Worm (Caenorhabditis elegans) whole organism, L3 larva: ENCODE data around the gene bcf-1.

Source experiments
- R02D3.7 ChIP-seq: fragments of 150-350 bp; optimal IDR thresholded peaks from 2 replicates; lab custom pipeline; 2014; ENCODE audit warnings: missing biosample characterization, missing genetic modification characterization
- ZK546.5 ChIP-seq: sonication (generic microtip); optimal IDR thresholded peaks from 2 replicates; lab custom pipeline; 2017; ENCODE audit warnings: missing biosample characterization, missing genetic modification characterization
- aly-2 ChIP-seq: fragments of 150-350 bp; optimal IDR thresholded peaks from 2 replicates; lab custom pipeline; 2014; ENCODE audit warnings: missing biosample characterization, missing genetic modification characterization
- ama-1 ChIP-seq: fragments of 150-350 bp; optimal IDR thresholded peaks from 2 replicates; lab custom pipeline; 2018
- ceh-16 ChIP-seq: sonication (generic microtip); optimal IDR thresholded peaks from 2 replicates; lab custom pipeline; 2017; ENCODE audit warnings: missing biosample characterization, missing genetic modification characterization
- ceh-28 ChIP-seq: fragments of 150-350 bp; optimal IDR thresholded peaks from 2 replicates; lab custom pipeline; 2014; ENCODE audit warnings: missing biosample characterization, missing genetic modification reagents, missing genetic modification characterization
- ceh-82 ChIP-seq: fragments of 150-350 bp; optimal IDR thresholded peaks from 2 replicates; lab custom pipeline; 2014; ENCODE audit warnings: missing biosample characterization, missing genetic modification characterization
- ceh-9 ChIP-seq: sonication (generic microtip); optimal IDR thresholded peaks from 2 replicates; lab custom pipeline; 2018; ENCODE audit warnings: missing biosample characterization, missing genetic modification characterization
- daf-12 ChIP-seq: fragments of 150-350 bp; optimal IDR thresholded peaks from 2 replicates; lab custom pipeline; 2014; ENCODE audit warnings: missing biosample characterization, missing genetic modification reagents, missing genetic modification characterization
- egl-27 ChIP-seq: sonication (generic microtip); optimal IDR thresholded peaks from 4 replicates; lab custom pipeline; 2017; ENCODE audit warnings: missing biosample characterization, missing genetic modification reagents, missing genetic modification characterization
- egl-5 ChIP-seq: fragments of 150-350 bp; optimal IDR thresholded peaks from 2 replicates; lab custom pipeline; 2017; ENCODE audit warnings: missing biosample characterization, missing genetic modification reagents, missing genetic modification characterization, inconsistent platforms
- elt-1 ChIP-seq: fragments of 150-350 bp; optimal IDR thresholded peaks from 2 replicates; lab custom pipeline; 2014; ENCODE audit warnings: missing biosample characterization, missing genetic modification characterization
- elt-2 ChIP-seq: sonication (generic microtip); optimal IDR thresholded peaks from 2 replicates; lab custom pipeline; 2016; ENCODE audit warnings: missing genetic modification reagents, mild to moderate bottlenecking, missing genetic modification characterization, missing compliant biosample characterization
- eor-1 ChIP-seq, 2 experiments: fragments of 150-350 bp; optimal IDR thresholded peaks; 2 replicates each; lab custom pipeline; 2014 to 2018; ENCODE audit warnings: missing biosample characterization in 2 of 2, missing genetic modification characterization in 2 of 2
- fkh-10 ChIP-seq: sonication (generic microtip); optimal IDR thresholded peaks from 2 replicates; lab custom pipeline; 2017; ENCODE audit warnings: missing biosample characterization, missing genetic modification reagents, missing genetic modification characterization
- fkh-2 ChIP-seq: fragments of 150-350 bp; optimal IDR thresholded peaks from 2 replicates; lab custom pipeline; 2014; ENCODE audit warnings: missing biosample characterization, missing genetic modification reagents, missing genetic modification characterization
- hmg-11 ChIP-seq: sonication (generic microtip); optimal IDR thresholded peaks from 2 replicates; lab custom pipeline; 2016; ENCODE audit warnings: missing genetic modification characterization, missing compliant biosample characterization
- jun-1 ChIP-seq: fragments of 150-350 bp; optimal IDR thresholded peaks from 2 replicates; lab custom pipeline; 2014; ENCODE audit warnings: missing biosample characterization, missing genetic modification reagents, missing genetic modification characterization
- lin-15B ChIP-seq: fragments of 150-350 bp; optimal IDR thresholded peaks from 2 replicates; lab custom pipeline; 2014; ENCODE audit warnings: missing biosample characterization, missing genetic modification characterization
- lin-39 ChIP-seq: fragments of 150-350 bp; optimal IDR thresholded peaks from 2 replicates; lab custom pipeline; 2018; ENCODE audit warnings: missing biosample characterization, missing genetic modification reagents, missing genetic modification characterization
- lsy-12 ChIP-seq: sonication (generic microtip); optimal IDR thresholded peaks from 2 replicates; lab custom pipeline; 2016; ENCODE audit warnings: mild to moderate bottlenecking, missing genetic modification characterization, missing compliant biosample characterization
- mdl-1 ChIP-seq: fragments of 150-350 bp; optimal IDR thresholded peaks from 2 replicates; lab custom pipeline; 2014; ENCODE audit warnings: missing biosample characterization, missing genetic modification characterization
- mml-1 ChIP-seq: fragments of 150-350 bp; sonication (generic microtip); optimal IDR thresholded peaks from 3 replicates; lab custom pipeline; 2014; ENCODE audit warnings: missing biosample characterization, missing genetic modification characterization
- nfya-1 ChIP-seq: sonication (generic microtip); optimal IDR thresholded peaks from 2 replicates; lab custom pipeline; 2017; ENCODE audit warnings: missing genetic modification characterization, mild to moderate bottlenecking, missing compliant biosample characterization, antibody characterized with exemption, moderate library complexity; ENCODE audit not compliant: insufficient read depth
- nhr-12 ChIP-seq: fragments of 150-350 bp; optimal IDR thresholded peaks from 2 replicates; lab custom pipeline; 2014; ENCODE audit warnings: missing biosample characterization, missing genetic modification characterization
- nhr-23 ChIP-seq: fragments of 150-350 bp; optimal IDR thresholded peaks from 2 replicates; lab custom pipeline; 2014; ENCODE audit warnings: missing biosample characterization, missing genetic modification reagents, missing genetic modification characterization
- nhr-237 ChIP-seq: fragments of 150-350 bp; optimal IDR thresholded peaks from 2 replicates; lab custom pipeline; 2014; ENCODE audit warnings: missing biosample characterization, missing genetic modification characterization
- nhr-25 ChIP-seq: sonication (generic microtip); optimal IDR thresholded peaks from 2 replicates; lab custom pipeline; 2017; ENCODE audit warnings: missing biosample characterization, missing genetic modification characterization
- nhr-43 ChIP-seq: sonication (generic microtip); optimal IDR thresholded peaks from 2 replicates; lab custom pipeline; 2016; ENCODE audit warnings: mild to moderate bottlenecking, missing genetic modification characterization, missing compliant biosample characterization; ENCODE audit not compliant: poor library complexity, severe bottlenecking
- nhr-67 ChIP-seq: fragments of 150-350 bp; optimal IDR thresholded peaks from 2 replicates; lab custom pipeline; 2014; ENCODE audit warnings: missing biosample characterization, missing genetic modification characterization
- nhr-76 ChIP-seq: fragments of 150-350 bp; sonication (generic microtip); optimal IDR thresholded peaks from 5 replicates; lab custom pipeline; 2014; ENCODE audit warnings: missing biosample characterization, missing genetic modification characterization
- nhr-77 ChIP-seq: fragments of 150-350 bp; optimal IDR thresholded peaks from 2 replicates; lab custom pipeline; 2014; ENCODE audit warnings: missing biosample characterization, missing genetic modification characterization
- pha-4 ChIP-seq: fragments of 150-350 bp; optimal IDR thresholded peaks from 2 replicates; lab custom pipeline; 2014; ENCODE audit warnings: missing biosample characterization, missing genetic modification reagents, missing genetic modification characterization
- pqm-1 ChIP-seq: fragments of 150-350 bp; optimal IDR thresholded peaks from 2 replicates; lab custom pipeline; 2017; ENCODE audit warnings: missing biosample characterization, missing genetic modification characterization, inconsistent platforms
- snpc-4 ChIP-seq: fragments of 150-350 bp; optimal IDR thresholded peaks from 2 replicates; lab custom pipeline; 2014; ENCODE audit warnings: missing biosample characterization, missing genetic modification characterization
- tbx-2 ChIP-seq: sonication (generic microtip); optimal IDR thresholded peaks from 2 replicates; lab custom pipeline; 2016; ENCODE audit warnings: mild to moderate bottlenecking, missing genetic modification characterization, missing compliant biosample characterization
- unc-39 ChIP-seq: sonication (generic microtip); optimal IDR thresholded peaks from 4 replicates; lab custom pipeline; 2017; ENCODE audit warnings: missing biosample characterization, missing genetic modification characterization
- ztf-4 ChIP-seq: fragments of 150-350 bp; optimal IDR thresholded peaks from 2 replicates; lab custom pipeline; 2014; ENCODE audit warnings: missing biosample characterization, missing genetic modification characterization

bcf-1 gene

ce11 chrV:6441613-6442012 lies 33.0 kb upstream of the bcf-1 start, which contains the start of gene T05H4.15:
TSS of gene T05H4.15 (minus strand) at chrV:6441713.
- TF ChIP-seq nhr-237 (tag; lab: Kevin White, UChicago) (no peak), nhr-76 (no peak), eor-1 (tag; optimal IDR thresholded peaks at IDR 0.05; lab: Kevin White, UChicago) (no peak), nhr-12 (tag; lab: Kevin White, UChicago) (no peak), lsy-12 (tag; lab: Kevin White, UChicago) (no peak), ama-1 (lab: Kevin White, UChicago) (no peak), nhr-77 (tag; lab: Kevin White, UChicago) (no peak), fkh-2 (tag; lab: Kevin White, UChicago) (no peak), ztf-4 (tag; lab: Kevin White, UChicago) (no peak), elt-2 (tag; lab: Kevin White, UChicago) (no peak), pha-4 (tag; lab: Kevin White, UChicago) (no peak), ceh-16 (no peak), nfya-1 (no peak), unc-39 (tag; lab: Kevin White, UChicago) (no peak)

ce11 chrV:6438601-6439000 lies 30.0 kb upstream of the bcf-1 start, which contains the start of gene T05H4.4:
TSS of gene T05H4.4 (plus strand) at chrV:6438901.
- no peak for TF ChIP-seq nhr-25
- no peak for TF ChIP-seq ztf-4 (tag; lab: Kevin White, UChicago)
- no peak for TF ChIP-seq tbx-2 (tag; lab: Kevin White, UChicago)
- no peak for TF ChIP-seq snpc-4 (tag; lab: Kevin White, UChicago)
- no peak for TF ChIP-seq ceh-82 (tag; lab: Kevin White, UChicago)
- TF ChIP-seq lsy-12 (tag; lab: Kevin White, UChicago) = no peak
- no peak for TF ChIP-seq mdl-1 (tag; lab: Kevin White, UChicago)
- no peak for TF ChIP-seq R02D3.7 (tag; lab: Kevin White, UChicago)
- TF ChIP-seq egl-27 = no peak
- TF ChIP-seq daf-12 (tag; lab: Kevin White, UChicago) = no peak
- no peak for TF ChIP-seq ceh-9 (tag; lab: Kevin White, UChicago)
- no peak for TF ChIP-seq ZK546.5 (tag; lab: Kevin White, UChicago)
- TF ChIP-seq egl-5 (tag; lab: Kevin White, UChicago) = no peak
- TF ChIP-seq aly-2 (tag; lab: Kevin White, UChicago) = no peak
- no peak for TF ChIP-seq nhr-237 (tag; lab: Kevin White, UChicago)
- no peak for TF ChIP-seq nfya-1
- TF ChIP-seq jun-1 (tag; lab: Kevin White, UChicago) = no peak
- TF ChIP-seq nhr-67 (tag; lab: Kevin White, UChicago) = no peak

- TF ChIP-seq egl-5 (tag; lab: Kevin White, UChicago) (no peak), elt-2 (tag; lab: Kevin White, UChicago) (peak; percentile 55), ceh-28 (tag; lab: Kevin White, UChicago) (no peak)
Measured at ce11 chrV:6436332-6436731, 27.7 kb upstream of the bcf-1 start, which contains the start of gene hpo-19. TSS of gene hpo-19 (plus strand) at chrV:6436645.

- TF ChIP-seq ceh-9 (tag; lab: Kevin White, UChicago) (no peak), mml-1 (tag; lab: Kevin White, UChicago) (no peak), aly-2 (tag; lab: Kevin White, UChicago) (no peak), lsy-12 (tag; lab: Kevin White, UChicago) (no peak), nfya-1 (peak; percentile 82), pqm-1 (tag; lab: Kevin White, UChicago) (no peak), nhr-25 (peak; percentile 77), fkh-10 (GFP tag; lab: Kevin White, UChicago) (no peak), lin-15B (peak; percentile 95), nhr-23 (tag; lab: Kevin White, UChicago) (peak; percentile 60), elt-2 (tag; lab: Kevin White, UChicago) (peak; percentile 39), ama-1 (lab: Kevin White, UChicago) (peak; percentile 18), unc-39 (tag; lab: Kevin White, UChicago) (no peak), hmg-11 (tag; lab: Kevin White, UChicago) (peak; percentile 42), pha-4 (tag; lab: Kevin White, UChicago) (peak; percentile 76), ceh-28 (tag; lab: Kevin White, UChicago) (peak; percentile 68), lin-39 (tag; lab: Kevin White, UChicago) (peak; percentile 87), nhr-43 (tag; lab: Kevin White, UChicago) (peak; percentile 46), elt-1 (no peak)
Measured at ce11 chrV:6433446-6434178, 25.0 kb upstream of the bcf-1 start, which contains the start of the genes gad-1 and erfa-1. TSS of gene gad-1 (minus strand) at chrV:6433496. TSS of gene erfa-1 (plus strand) at chrV:6434128.
